Worm (Caenorhabditis elegans): ENCODE measurements around the gene K08E5.6.

- TF ChIP-seq dpl-1 (GFP tag; optimal IDR thresholded peaks at IDR 0.05) (no peak), Y53G8AR.9 (GFP tag; conservative IDR thresholded peaks at IDR 0.05) (no peak), mxl-1 (tag; optimal IDR thresholded peaks at IDR 0.05) (no peak), lir-1 (GFP tag; conservative IDR thresholded peaks at IDR 0.05) (no peak), ztf-25 (GFP tag; IDR thresholded peaks at IDR 0.05) (no peak), sdz-38 (tag; optimal IDR thresholded peaks at IDR 0.05) (no peak), ekl-4 (GFP tag; IDR thresholded peaks at IDR 0.05) (no peak)
Observed at ce11 chrIII:10188912-10189311, 48.1 kb downstream of the K08E5.6 start, which contains the start of gene epac-1.
